Worm (Caenorhabditis elegans) whole organism, young adult: ENCODE data around the gene hpo-15.

ENCODE experiments used
- B0336.3 ChIP-seq: fragments of 200-800 bp; sonication (Bioruptor generic); IDR thresholded peaks from 2 replicates; pipeline ENCODE4 v1.3.6; 2022; ENCODE audit warnings: missing genetic modification characterization, missing compliant biosample characterization
- F10E7.11 ChIP-seq: sonication (generic microtip); optimal IDR thresholded peaks from 2 replicates; lab custom pipeline; 2017; ENCODE audit warnings: mild to moderate bottlenecking, missing genetic modification characterization, moderate library complexity, missing compliant biosample characterization
- F33H1.4 ChIP-seq: fragments of 200-800 bp; sonication (Bioruptor generic); IDR thresholded peaks from 2 replicates; pipeline ENCODE4 v1.3.6; 2022; ENCODE audit warnings: missing genetic modification reagents, missing genetic modification characterization, missing compliant biosample characterization
- F52B5.7 ChIP-seq: sonication (generic microtip); optimal IDR thresholded peaks from 2 replicates; lab custom pipeline; 2016; ENCODE audit warnings: mild to moderate bottlenecking, missing genetic modification characterization, missing compliant biosample characterization
- T26A5.8 ChIP-seq: sonication (generic microtip); optimal IDR thresholded peaks from 2 replicates; lab custom pipeline; 2016; ENCODE audit warnings: missing genetic modification characterization, missing compliant biosample characterization
- Y56A3A.18 ChIP-seq: fragments of 200-800 bp; sonication (Bioruptor generic); IDR thresholded peaks from 2 replicates; pipeline ENCODE4 v1.3.6; 2022; ENCODE audit warnings: missing genetic modification reagents, missing genetic modification characterization, missing compliant biosample characterization
- Y79H2A.3 ChIP-seq: fragments of 200-800 bp; sonication (Bioruptor generic); conservative IDR thresholded peaks from 2 replicates; pipeline ENCODE4 v1.3.6; 2022; ENCODE audit warnings: missing genetic modification reagents, missing genetic modification characterization, missing compliant biosample characterization
- akir-1 ChIP-seq: fragments of 200-800 bp; sonication (Bioruptor generic); optimal IDR thresholded peaks from 2 replicates; lab custom pipeline; 2018; ENCODE audit warnings: mild to moderate bottlenecking, missing genetic modification characterization, moderate library complexity, missing compliant biosample characterization
- atf-7 ChIP-seq: sonication (generic microtip); optimal IDR thresholded peaks from 2 replicates; lab custom pipeline; 2017; ENCODE audit warnings: mild to moderate bottlenecking, missing genetic modification characterization, missing compliant biosample characterization
- attf-3 ChIP-seq: fragments of 200-800 bp; sonication (Bioruptor generic); conservative IDR thresholded peaks from 2 replicates; pipeline ENCODE4 v1.3.6; 2022; ENCODE audit warnings: missing genetic modification reagents, missing genetic modification characterization, missing compliant biosample characterization
- attf-5 ChIP-seq: fragments of 200-800 bp; sonication (Bioruptor generic); optimal IDR thresholded peaks from 2 replicates; lab custom pipeline; 2018; ENCODE audit warnings: mild to moderate bottlenecking, missing genetic modification characterization, missing compliant biosample characterization
- bed-2 ChIP-seq: fragments of 200-800 bp; sonication (Bioruptor generic); IDR thresholded peaks from 2 replicates; pipeline ENCODE4 v1.3.6; 2022; ENCODE audit warnings: missing genetic modification reagents, missing genetic modification characterization, missing compliant biosample characterization
- ceh-91 ChIP-seq: fragments of 200-800 bp; sonication (Bioruptor generic); IDR thresholded peaks from 2 replicates; pipeline ENCODE4 v1.3.6; 2022; ENCODE audit warnings: missing genetic modification reagents, missing genetic modification characterization, missing compliant biosample characterization
- chd-7 ChIP-seq: sonication (generic microtip); optimal IDR thresholded peaks from 2 replicates; lab custom pipeline; 2016; ENCODE audit warnings: mild to moderate bottlenecking, missing genetic modification characterization, moderate library complexity, missing compliant biosample characterization
- dox-1 ChIP-seq: fragments of 200-800 bp; sonication (Bioruptor generic); IDR thresholded peaks from 2 replicates; pipeline ENCODE4 v1.3.6; 2022; ENCODE audit warnings: missing genetic modification reagents, missing genetic modification characterization, missing compliant biosample characterization
- dpl-1 ChIP-seq: fragments of 150-350 bp; optimal IDR thresholded peaks from 2 replicates; lab custom pipeline; 2014; ENCODE audit warnings: missing biosample characterization, missing genetic modification reagents, missing genetic modification characterization
- egl-44 ChIP-seq: fragments of 200-800 bp; sonication (Bioruptor generic); IDR thresholded peaks from 2 replicates; pipeline ENCODE4 v1.3.6; 2022; ENCODE audit warnings: missing genetic modification reagents, missing genetic modification characterization, missing compliant biosample characterization
- hmg-1.2 ChIP-seq: fragments of 200-800 bp; sonication (Bioruptor generic); IDR thresholded peaks from 2 replicates; pipeline ENCODE4 v1.3.6; 2022; ENCODE audit warnings: missing genetic modification reagents, missing genetic modification characterization, missing compliant biosample characterization
- hrde-1 ChIP-seq: sonication (generic microtip); optimal IDR thresholded peaks from 2 replicates; lab custom pipeline; 2016; ENCODE audit warnings: missing genetic modification characterization, mild to moderate bottlenecking, missing compliant biosample characterization, moderate library complexity, missing genotype, missing genetic modification reagents, borderline replicate concordance
- lin-35 ChIP-seq, 3 experiments: fragments of 150-350 bp in 2 of 3; sonication (generic microtip) in 1 of 3; optimal IDR thresholded peaks; 2 replicates each; lab custom pipeline; 2014 to 2018; ENCODE audit warnings: missing biosample characterization in 3 of 3, missing genetic modification characterization in 3 of 3, missing genetic modification reagents in 3 of 3
- lin-54 ChIP-seq: fragments of 200-800 bp; sonication (Bioruptor generic); optimal IDR thresholded peaks from 2 replicates; lab custom pipeline; 2018; ENCODE audit warnings: mild to moderate bottlenecking, missing genetic modification characterization, missing compliant biosample characterization
- madf-3 ChIP-seq: fragments of 200-800 bp; sonication (Bioruptor generic); IDR thresholded peaks from 2 replicates; pipeline ENCODE4 v1.3.6; 2022; ENCODE audit warnings: missing genetic modification reagents, missing genetic modification characterization, missing compliant biosample characterization
- madf-6 ChIP-seq: fragments of 200-800 bp; sonication (Bioruptor generic); IDR thresholded peaks from 2 replicates; pipeline ENCODE4 v1.3.6; 2022; ENCODE audit warnings: missing genetic modification reagents, missing genetic modification characterization, missing compliant biosample characterization
- madf-8 ChIP-seq: fragments of 200-800 bp; sonication (Bioruptor generic); conservative IDR thresholded peaks from 2 replicates; pipeline ENCODE4 v1.3.6; 2022; ENCODE audit warnings: missing genetic modification reagents, missing genetic modification characterization, missing compliant biosample characterization
- mes-4 ChIP-seq: sonication (generic microtip); optimal IDR thresholded peaks from 2 replicates; lab custom pipeline; 2016; ENCODE audit warnings: missing genotype, missing genetic modification characterization, missing compliant biosample characterization
- nhr-80 ChIP-seq: sonication (generic microtip); optimal IDR thresholded peaks from 2 replicates; lab custom pipeline; 2016; ENCODE audit warnings: missing genetic modification characterization, missing compliant biosample characterization
- rcor-1 ChIP-seq: fragments of 200-800 bp; sonication (Bioruptor generic); IDR thresholded peaks from 2 replicates; pipeline ENCODE4 v1.3.6; 2022; ENCODE audit warnings: missing genetic modification reagents, missing genetic modification characterization, missing compliant biosample characterization
- sea-2 ChIP-seq: fragments of 200-800 bp; sonication (Bioruptor generic); IDR thresholded peaks from 2 replicates; pipeline ENCODE4 v1.3.6; 2022; ENCODE audit warnings: missing genetic modification characterization, missing compliant biosample characterization
- snpc-3.4 ChIP-seq: sonication (generic microtip); optimal IDR thresholded peaks from 2 replicates; lab custom pipeline; 2017; ENCODE audit warnings: missing genetic modification characterization, mild to moderate bottlenecking, missing compliant biosample characterization, antibody characterized with exemption, moderate library complexity, missing genotype, missing genetic modification reagents
- sptf-2 ChIP-seq: fragments of 200-800 bp; sonication (Bioruptor generic); optimal IDR thresholded peaks from 2 replicates; lab custom pipeline; 2018; ENCODE audit warnings: mild to moderate bottlenecking, missing genetic modification characterization, missing compliant biosample characterization
- xnd-1 ChIP-seq: sonication (generic microtip); optimal IDR thresholded peaks from 2 replicates; lab custom pipeline; 2016; ENCODE audit warnings: missing genotype, missing genetic modification reagents, missing genetic modification characterization, missing compliant biosample characterization
- ztf-22 ChIP-seq: fragments of 200-800 bp; sonication (Bioruptor generic); optimal IDR thresholded peaks from 2 replicates; lab custom pipeline; 2018; ENCODE audit warnings: mild to moderate bottlenecking, missing genetic modification characterization, moderate library complexity, missing compliant biosample characterization
- ztf-25 ChIP-seq: fragments of 200-800 bp; sonication (Bioruptor generic); IDR thresholded peaks from 2 replicates; pipeline ENCODE4 v1.3.6; 2022; ENCODE audit warnings: missing genetic modification reagents, missing genetic modification characterization, missing compliant biosample characterization
- ztf-3 ChIP-seq: fragments of 200-800 bp; sonication (Bioruptor generic); optimal IDR thresholded peaks from 2 replicates; lab custom pipeline; 2018; ENCODE audit warnings: mild to moderate bottlenecking, missing genetic modification characterization, missing compliant biosample characterization
- ztf-6 ChIP-seq: fragments of 200-800 bp; sonication (Bioruptor generic); IDR thresholded peaks from 2 replicates; pipeline ENCODE4 v1.3.6; 2022; ENCODE audit warnings: missing genetic modification reagents, missing genetic modification characterization, missing compliant biosample characterization

The hpo-15 gene

DNA sequence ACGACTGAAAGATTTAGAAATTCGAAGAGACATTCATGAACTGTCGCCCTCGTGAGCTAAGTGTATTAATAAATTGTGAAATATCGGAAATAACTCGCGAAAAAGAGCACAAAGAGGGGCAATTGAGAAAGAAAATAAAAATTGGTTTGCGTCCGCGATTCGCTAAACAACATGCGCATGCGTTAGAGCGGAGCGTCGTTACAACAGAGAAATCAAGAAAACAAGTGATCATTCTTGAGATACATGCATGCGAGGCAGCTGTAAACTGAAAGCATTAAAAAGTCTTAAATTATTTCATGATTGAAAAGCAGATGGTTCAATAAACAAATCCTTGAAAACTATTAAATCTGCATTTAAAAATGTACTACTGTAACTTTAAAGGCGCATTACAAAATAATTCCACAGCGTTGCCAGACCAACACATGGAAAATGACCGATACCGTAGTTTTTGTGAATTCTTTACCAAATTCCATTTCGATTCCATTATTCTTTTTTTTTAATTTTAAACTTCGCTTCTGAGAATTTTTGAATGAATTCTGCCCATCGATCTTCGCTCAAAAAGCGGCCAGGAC lies 22.7 kb upstream of the hpo-15 start, which contains the start of the genes cox-16 and syp-2 (continued):
- peak; percentile 86 for TF ChIP-seq madf-8 (GFP tag; lab: Robert Waterston, UW)
- TF ChIP-seq ztf-25 (GFP tag; lab: Robert Waterston, UW): no peak
- peak; percentile 88 for TF ChIP-seq xnd-1 (tag; lab: Kevin White, UChicago)
- TF ChIP-seq F10E7.11 (tag; lab: Kevin White, UChicago): no peak
- peak; percentile 25; the same call in 1 of the 2 replicates for TF ChIP-seq hmg-1.2 (GFP tag; lab: Robert Waterston, UW)
- no peak for TF ChIP-seq egl-44 (GFP tag; lab: Robert Waterston, UW)
- TF ChIP-seq dpl-1 (GFP tag; lab: Kevin White, UChicago): no peak
- TF ChIP-seq rcor-1: peak; percentile 31; the same call in 1 of the 2 replicates
- TF ChIP-seq bed-2: no peak
- peak; percentile 89 for TF ChIP-seq F33H1.4 (GFP tag; lab: Robert Waterston, UW)
- no peak for TF ChIP-seq T26A5.8 (tag; lab: Kevin White, UChicago)

DNA sequence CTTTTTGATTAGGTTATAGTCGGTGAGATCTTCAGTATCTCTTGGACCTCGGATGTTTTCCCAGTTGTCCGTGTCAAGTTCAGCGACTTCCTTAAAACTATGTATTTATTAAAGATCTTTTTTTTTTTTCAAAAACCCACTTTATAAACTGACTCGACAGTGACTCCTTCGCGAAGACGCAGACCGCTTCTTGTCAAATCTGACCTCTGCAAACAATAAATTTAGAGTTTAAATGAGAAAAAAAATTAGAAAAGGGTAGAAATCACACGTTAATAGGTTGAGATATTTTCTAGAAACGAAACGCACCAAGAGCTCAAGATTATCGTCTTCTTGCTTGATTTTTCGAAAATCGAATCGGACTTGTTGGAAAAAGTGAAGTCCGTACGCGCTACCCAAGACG lies 22.1 kb upstream of the hpo-15 start, which contains the start of gene C24G6.8:
Gene C24G6.8, minus strand, starts transcription at position 101 of the 400 bp plus-strand sequence.
- TF ChIP-seq lin-54 (GFP tag; lab: Kevin White, UChicago) (no peak), sptf-2 (GFP tag; lab: Kevin White, UChicago) (no peak), mes-4 (tag; lab: Kevin White, UChicago) (no peak), Y79H2A.3 (GFP tag; lab: Robert Waterston, UW) (no peak), ztf-6 (GFP tag; lab: Robert Waterston, UW) (no peak)

DNA sequence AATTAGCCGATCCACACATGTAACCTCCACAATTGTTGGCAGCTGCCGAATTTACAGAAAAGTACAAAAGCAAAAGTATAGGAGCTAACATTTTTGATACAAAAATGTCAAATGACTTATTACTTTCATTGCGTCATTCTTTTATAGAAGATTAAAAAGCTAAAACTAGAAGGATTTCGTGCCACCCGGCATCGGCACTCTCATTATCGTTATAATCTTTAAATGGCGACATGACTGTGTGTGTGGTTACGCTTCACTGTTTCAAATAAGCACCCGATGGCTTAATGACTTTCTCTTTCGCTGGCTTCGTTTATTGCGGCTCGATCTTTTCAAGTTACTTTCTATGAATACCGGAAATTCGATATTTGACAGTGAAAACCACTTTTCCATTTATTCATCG lies 20.1 kb upstream of the hpo-15 start, which contains the start of gene grl-1:
Gene grl-1, minus strand, starts transcription at position 101 of the 400 bp plus-strand sequence.
- TF ChIP-seq madf-6 (GFP tag; lab: Robert Waterston, UW) (0 out of 2 replicates have a peak, but pooled peaks have one; percentile 20), egl-44 (GFP tag; lab: Robert Waterston, UW) (no peak)

DNA sequence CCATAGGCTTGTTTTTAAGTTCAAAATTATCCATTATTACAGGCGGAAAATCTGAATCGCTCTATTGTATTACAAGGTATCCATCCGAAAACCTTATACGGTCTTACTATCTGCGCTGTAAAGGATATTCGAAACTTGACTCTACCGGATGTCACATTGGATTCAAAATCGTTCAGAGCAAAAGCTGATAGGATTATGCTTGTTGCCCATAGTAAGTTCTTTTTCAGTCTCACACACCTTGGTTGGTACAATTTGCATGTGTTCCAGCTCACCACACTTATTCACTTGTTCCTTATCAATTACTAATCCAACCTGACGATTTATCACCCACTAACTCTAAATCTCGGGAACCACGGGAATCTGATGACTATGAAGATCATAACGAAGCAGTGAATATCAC lies 14.1 kb upstream of the hpo-15 start:
- TF ChIP-seq akir-1 (GFP tag; lab: Kevin White, UChicago) (no peak), hrde-1 (tag; lab: Kevin White, UChicago) (no peak), ztf-22 (GFP tag; lab: Kevin White, UChicago) (no peak)
- TF ChIP-seq, all 124 proteins: peak for 0

DNA sequence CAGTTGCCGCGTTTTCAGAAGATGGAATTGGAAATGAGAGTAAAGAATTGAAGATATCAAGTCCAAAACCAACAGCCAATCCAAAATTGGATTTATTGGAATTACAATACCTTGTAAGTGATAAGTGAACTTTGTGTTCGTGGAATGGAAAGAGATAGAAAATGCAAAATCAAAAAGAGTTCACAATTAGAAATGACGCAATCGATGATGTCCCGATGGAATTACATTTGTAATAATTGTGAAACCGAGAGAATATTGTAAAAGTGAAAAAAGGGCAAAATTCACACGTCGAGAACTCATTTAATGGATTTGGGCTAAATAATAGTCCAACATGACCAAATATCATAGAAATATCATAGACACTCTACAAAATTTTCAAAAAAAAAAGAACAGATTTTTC lies 11.6 kb upstream of the hpo-15 start:
- TF ChIP-seq sea-2 (GFP tag; lab: Robert Waterston, UW) (no peak), ztf-3 (no peak), F10E7.11 (tag; lab: Kevin White, UChicago) (no peak), nhr-80 (no peak), chd-7 (tag; lab: Kevin White, UChicago) (no peak), sptf-2 (GFP tag; lab: Kevin White, UChicago) (no peak)

DNA sequence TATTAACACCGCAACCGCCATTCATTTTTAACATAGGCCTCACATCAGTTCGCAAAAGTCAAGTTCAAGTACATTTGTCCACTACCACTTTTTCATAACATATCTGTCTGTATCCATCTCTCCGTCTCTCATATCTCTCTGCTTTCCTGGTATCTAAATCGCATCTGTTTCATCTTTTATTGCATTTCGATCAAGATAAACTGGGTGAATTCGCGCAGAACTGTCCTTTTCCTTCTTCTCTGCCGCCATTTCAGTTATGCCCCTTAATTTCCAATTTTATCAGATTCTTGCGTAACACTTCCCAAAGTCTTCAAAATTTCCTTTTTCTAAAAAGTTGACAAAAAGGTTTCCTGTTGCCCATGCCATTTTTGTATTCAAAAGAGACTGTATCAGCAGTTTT lies 9.6 kb upstream of the hpo-15 start:
- TF ChIP-seq atf-7 (no peak), sea-2 (GFP tag; lab: Robert Waterston, UW) (no peak), hmg-1.2 (GFP tag; lab: Robert Waterston, UW) (no peak), attf-5 (no peak), lin-35 (GFP tag; optimal IDR thresholded peaks at IDR 0.05; lab: Kevin White, UChicago) (no peak), attf-3 (no peak), bed-2 (no peak), F52B5.7 (tag; lab: Kevin White, UChicago) (no peak), madf-3 (no peak), snpc-3.4 (tag; lab: Kevin White, UChicago) (no peak), B0336.3 (no peak), hrde-1 (tag; lab: Kevin White, UChicago) (no peak), Y56A3A.18 (GFP tag; lab: Robert Waterston, UW) (no peak), dox-1 (GFP tag; lab: Robert Waterston, UW) (no peak), ceh-91 (GFP tag; lab: Robert Waterston, UW) (no peak), dpl-1 (GFP tag; lab: Kevin White, UChicago) (no peak)
